Worm (Caenorhabditis elegans): ENCODE data around the gene C07H6.2.

C07H6.2 gene

DNA sequence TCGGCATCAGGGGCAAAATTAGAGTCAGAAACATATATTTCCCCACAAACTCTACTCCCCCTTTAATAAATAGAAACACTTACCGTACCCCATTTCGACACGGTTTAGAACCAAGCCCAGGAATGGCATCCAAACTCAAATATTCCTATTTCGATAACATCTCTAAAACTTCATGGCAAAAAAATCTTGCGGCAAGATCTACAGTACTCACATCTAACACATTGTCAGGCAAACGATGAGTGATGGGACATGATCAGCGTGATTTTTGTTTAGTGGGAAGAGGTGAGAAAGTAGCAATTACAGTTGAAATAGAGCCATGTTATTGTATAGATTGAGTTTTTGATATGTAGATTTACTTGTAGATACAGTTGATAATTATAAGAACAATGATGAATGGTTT is 30.2 kb downstream of the C07H6.2 start:
- no peak for TF ChIP-seq dao-5 (tag; optimal IDR thresholded peaks at IDR 0.05)
- TF ChIP-seq W03F9.2 (tag; optimal IDR thresholded peaks at IDR 0.05): no peak
- no peak for TF ChIP-seq him-1 (tag; optimal IDR thresholded peaks at IDR 0.05)

DNA sequence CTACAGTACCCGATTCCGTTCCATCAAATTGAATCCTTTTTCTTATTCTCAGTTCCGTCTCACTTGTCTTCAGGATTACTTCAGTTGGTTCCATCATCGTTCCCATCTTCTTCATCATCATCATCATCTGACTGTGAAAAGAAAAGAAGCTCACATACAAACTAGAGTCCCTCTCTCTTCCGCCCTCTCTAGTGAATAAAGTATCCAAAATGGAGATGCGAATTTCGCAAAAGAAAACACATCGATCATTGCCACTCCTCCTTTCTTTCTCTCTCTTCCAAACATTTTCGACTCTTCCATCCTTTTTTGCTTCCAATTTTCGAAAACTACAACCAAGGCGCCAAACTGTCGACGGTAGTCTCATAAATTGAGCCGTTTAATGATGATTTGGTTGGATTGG is 32.0 kb downstream of the C07H6.2 start:
- no peak for TF ChIP-seq dao-5 (tag; optimal IDR thresholded peaks at IDR 0.05)
- TF ChIP-seq him-1 (tag; optimal IDR thresholded peaks at IDR 0.05): no peak
- no peak for TF ChIP-seq W03F9.2 (tag; optimal IDR thresholded peaks at IDR 0.05)

DNA sequence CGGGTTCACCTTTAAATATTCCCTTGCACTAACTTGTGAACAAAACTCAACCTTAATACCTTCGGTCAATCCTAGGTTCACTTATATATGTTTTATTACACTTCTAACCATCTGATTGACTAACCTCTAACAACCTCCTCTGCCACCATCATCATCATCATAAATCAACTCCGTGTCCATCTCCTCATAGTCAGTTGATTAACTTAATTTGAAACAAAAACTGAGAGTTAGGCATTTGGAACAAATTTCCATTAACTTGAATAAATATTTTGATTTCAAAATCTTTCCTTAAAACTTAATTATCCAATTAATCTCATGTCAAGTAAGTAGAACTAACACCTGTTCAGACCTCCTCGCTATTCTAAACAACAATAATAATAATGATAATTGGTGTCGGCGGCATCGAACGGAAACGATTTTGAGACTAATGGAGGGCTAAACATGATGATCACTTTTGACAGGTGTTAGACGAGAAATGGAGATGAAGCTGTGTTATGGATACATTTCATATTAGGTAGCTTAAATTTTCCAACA is 33.0 kb downstream of the C07H6.2 start:
- no peak for TF ChIP-seq him-1 (tag; optimal IDR thresholded peaks at IDR 0.05)
- TF ChIP-seq dao-5 (tag; optimal IDR thresholded peaks at IDR 0.05): no peak
- TF ChIP-seq W03F9.2 (tag; optimal IDR thresholded peaks at IDR 0.05): no peak

DNA sequence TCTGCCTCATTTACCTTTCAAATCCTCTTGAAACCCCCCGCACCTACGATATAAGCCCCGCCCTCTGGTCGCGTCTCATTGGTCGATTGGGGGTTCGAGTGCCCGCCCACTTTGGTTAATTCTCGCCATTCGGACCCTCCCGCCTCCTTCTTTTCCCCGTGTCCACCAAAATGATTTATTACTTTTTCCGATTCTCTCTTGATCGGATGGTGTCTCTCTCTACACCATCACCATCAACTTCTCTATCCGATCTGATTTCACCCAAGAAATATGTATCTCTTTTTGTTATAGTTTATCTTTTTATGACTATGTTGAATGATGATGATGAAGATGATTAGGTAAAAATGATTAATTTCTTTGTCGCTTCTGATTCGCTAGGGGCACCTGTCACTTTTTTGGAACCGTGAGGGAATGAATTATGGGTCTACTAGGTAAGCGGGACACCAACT is 33.9 kb downstream of the C07H6.2 start:
- no peak for TF ChIP-seq dao-5 (tag; optimal IDR thresholded peaks at IDR 0.05)
- no peak for TF ChIP-seq W03F9.2 (tag; optimal IDR thresholded peaks at IDR 0.05)
- no peak for TF ChIP-seq him-1 (tag; optimal IDR thresholded peaks at IDR 0.05)

DNA sequence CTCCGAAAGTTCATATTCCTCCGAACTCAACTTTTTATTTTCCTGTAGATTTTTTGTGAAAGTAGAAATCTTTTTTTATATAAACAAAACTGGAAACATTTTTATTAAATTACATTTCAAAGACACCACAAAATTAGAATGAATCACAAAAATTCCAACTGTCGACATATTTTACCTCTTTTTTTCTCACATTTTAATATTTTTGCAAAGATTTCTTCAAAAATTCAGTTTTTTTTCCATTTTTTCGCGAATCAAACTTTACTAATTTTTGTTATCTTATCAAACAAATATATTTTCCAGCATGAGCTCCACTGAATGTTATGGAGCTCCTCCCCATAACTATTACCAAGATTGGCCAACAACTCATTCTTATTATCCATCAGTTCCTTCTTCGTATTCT is 34.6 kb downstream of the C07H6.2 start, which contains the start of gene ceh-13:
Gene ceh-13 (plus strand): TSS at position 301 of the 400 bp plus-strand sequence.
- no peak for TF ChIP-seq him-1 (tag; optimal IDR thresholded peaks at IDR 0.05)
- TF ChIP-seq W03F9.2 (tag; optimal IDR thresholded peaks at IDR 0.05): no peak
- no peak for TF ChIP-seq dao-5 (tag; optimal IDR thresholded peaks at IDR 0.05)

DNA sequence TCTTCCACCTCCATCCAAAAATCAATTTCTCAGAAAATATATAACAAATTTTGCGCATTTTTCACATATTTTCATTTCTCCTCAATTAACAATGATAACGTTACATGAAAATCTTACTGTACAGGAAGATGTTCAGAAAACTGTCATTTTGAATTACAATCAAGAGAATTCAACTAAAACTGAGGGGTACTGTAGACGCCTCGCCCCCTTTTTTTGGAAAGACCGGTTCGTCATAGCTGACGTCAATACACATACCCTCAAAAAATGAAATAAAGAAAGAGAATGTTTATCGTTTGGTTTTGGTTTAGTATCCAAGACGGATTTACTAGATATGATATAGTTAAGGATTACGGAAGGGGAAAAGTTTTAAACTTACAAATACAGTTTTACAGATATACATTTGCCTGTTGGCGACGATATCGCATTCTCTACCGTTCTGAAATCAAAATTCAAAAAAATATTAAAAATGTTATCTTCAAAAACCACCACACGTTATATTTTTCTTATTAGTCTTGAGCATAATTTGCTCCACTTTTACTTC is 37.2 kb downstream of the C07H6.2 start:
- no peak for TF ChIP-seq him-1 (tag; optimal IDR thresholded peaks at IDR 0.05)
- TF ChIP-seq dao-5 (tag; optimal IDR thresholded peaks at IDR 0.05): no peak
- no peak for TF ChIP-seq W03F9.2 (tag; optimal IDR thresholded peaks at IDR 0.05)

DNA sequence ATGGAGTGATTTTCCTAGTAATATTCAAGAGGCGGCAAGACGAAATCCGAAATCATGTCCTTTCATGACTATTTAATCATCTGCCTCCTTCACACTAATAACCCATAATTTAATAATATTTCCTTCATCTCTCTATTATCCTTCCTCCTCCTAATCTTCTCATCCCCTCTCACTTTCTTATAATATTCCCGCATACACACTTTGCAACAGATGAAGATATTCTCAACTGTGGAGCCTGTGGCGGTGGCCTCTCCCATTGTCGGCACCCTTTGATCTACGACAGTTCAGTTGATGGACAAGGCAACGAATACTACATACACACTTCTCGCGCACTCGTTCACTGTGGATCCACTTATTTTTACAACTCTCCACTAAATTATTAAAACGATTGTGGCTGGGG is 37.8 kb downstream of the C07H6.2 start:
- TF ChIP-seq him-1 (tag; optimal IDR thresholded peaks at IDR 0.05) (no peak), W03F9.2 (tag; optimal IDR thresholded peaks at IDR 0.05) (no peak), dao-5 (tag; optimal IDR thresholded peaks at IDR 0.05) (no peak)

DNA sequence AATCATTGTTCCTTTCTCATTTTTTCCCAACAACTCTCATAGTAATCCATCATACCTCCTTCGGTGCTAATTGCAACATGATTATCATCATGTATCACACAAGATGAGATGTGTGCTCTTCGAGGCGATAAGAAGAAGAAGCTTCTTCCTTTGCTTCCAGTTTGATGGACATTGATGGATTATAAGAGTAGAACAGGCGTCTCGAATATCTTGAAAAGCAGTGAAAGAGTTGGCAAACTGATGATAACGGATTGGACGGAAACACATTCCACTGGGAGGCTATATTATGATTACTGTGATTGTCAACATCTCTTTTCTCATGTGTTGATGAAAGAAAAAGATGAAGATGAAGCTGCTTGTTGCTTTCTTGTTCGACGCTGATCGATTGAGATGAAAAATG is 39.1 kb downstream of the C07H6.2 start:
- TF ChIP-seq dao-5 (tag; optimal IDR thresholded peaks at IDR 0.05) (no peak), W03F9.2 (tag; optimal IDR thresholded peaks at IDR 0.05) (no peak), him-1 (tag; optimal IDR thresholded peaks at IDR 0.05) (no peak)

DNA sequence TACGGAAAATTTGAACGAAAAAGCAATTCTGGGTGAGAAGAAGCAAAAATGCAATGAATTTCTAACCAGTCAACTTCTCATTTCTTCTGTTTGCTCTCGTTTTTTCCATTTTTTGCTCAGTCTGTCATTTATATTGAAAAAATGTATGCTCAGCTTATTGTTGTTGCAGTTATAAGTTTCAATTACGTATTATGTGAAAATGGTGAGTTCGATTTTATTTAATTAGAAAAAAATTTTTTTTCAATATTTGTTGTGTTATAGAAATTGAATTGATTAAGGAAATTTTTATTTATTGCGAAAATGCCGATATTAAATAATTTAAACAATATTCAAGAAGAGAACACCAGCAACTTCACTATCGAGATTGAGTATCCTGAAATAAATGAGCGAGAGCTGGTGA is 41.1 kb downstream of the C07H6.2 start, which contains the start of gene lgc-12:
Gene lgc-12 (plus strand): TSS at position 301 of the 400 bp plus-strand sequence.
- TF ChIP-seq W03F9.2 (tag; optimal IDR thresholded peaks at IDR 0.05): no peak
- no peak for TF ChIP-seq him-1 (tag; optimal IDR thresholded peaks at IDR 0.05)
- no peak for TF ChIP-seq dao-5 (tag; optimal IDR thresholded peaks at IDR 0.05)

DNA sequence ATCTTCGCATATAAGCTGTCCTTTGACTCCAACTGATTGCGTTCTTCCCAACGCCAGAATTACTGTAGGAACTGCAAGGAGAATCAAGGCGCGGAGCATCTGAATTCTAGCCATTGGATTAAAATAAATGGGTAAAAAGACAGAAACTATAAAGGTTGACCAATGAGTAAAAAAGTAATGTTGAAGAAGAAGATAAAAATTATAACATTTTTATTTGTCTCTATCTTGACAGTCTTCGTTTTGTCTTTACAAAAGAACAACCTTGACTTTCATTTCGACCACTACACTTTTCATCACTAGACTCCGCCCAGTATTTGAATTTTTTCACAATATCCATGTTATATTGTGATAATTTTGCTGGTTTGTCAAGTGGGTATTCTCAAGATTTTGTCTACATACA is 44.4 kb downstream of the C07H6.2 start, which contains the start of gene ttr-8:
Gene ttr-8 (minus strand): TSS at position 101 of the 400 bp plus-strand sequence.
- TF ChIP-seq W03F9.2 (tag; optimal IDR thresholded peaks at IDR 0.05) (no peak), him-1 (tag; optimal IDR thresholded peaks at IDR 0.05) (no peak), dao-5 (tag; optimal IDR thresholded peaks at IDR 0.05) (no peak)

DNA sequence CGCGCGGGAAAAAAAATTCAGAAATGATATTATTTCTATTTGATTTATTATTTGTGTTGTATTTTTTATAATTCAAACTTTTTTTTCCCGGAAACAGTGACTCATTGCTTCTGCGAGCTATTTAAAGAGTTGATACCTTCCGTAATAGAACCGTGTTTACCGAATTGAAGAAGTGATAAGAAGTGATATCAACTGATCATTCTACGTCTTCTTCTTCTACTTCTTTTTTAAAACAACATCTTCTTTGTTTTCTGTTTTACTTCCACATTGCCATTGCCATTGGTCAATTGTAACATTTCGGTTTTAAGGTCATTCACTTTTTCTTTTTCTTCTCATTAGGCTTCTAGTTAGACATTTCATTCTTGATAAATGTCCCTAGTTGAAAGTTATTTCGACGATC is 45.3 kb downstream of the C07H6.2 start, which contains the start of gene ttr-32:
Gene ttr-32 (plus strand): TSS at position 314 of the 400 bp plus-strand sequence.
- no peak for TF ChIP-seq dao-5 (tag; optimal IDR thresholded peaks at IDR 0.05)
- TF ChIP-seq him-1 (tag; optimal IDR thresholded peaks at IDR 0.05): no peak
- TF ChIP-seq W03F9.2 (tag; optimal IDR thresholded peaks at IDR 0.05): no peak

DNA sequence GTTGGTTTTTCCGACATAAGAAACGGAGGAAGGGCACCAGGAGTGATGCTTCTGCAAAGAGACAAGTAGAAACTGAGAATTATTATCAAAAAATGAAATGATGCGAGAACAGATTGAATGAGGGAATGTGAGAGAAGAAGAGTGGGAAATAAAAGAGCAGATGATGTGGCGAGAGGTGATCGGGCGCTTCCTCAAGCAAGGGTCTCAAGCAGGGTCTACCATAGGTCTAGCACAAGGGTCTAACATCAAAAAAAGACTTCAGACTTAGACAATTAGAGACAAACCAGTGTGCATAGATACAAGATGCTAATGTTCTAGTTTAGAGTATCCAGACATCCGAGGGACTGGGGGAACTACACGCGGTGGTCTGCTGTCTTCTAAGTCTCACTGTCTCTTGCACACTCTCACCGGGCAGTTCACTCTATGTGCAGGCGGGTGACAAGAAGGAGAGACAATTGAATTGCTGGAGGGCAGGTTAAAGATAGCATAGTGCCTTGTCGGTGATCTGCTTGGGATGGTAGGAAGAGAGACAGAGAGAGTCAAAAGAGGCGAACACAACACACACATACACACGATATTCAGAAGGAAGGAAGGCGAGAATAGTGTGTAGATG is 49.4 kb downstream of the C07H6.2 start, which contains the start of gene R13A5.7:
Gene R13A5.7 (minus strand): TSS at position 51 of the 613 bp plus-strand sequence.
- no peak for TF ChIP-seq dao-5 (tag; optimal IDR thresholded peaks at IDR 0.05)
- peak; percentile 78 for TF ChIP-seq him-1 (tag; optimal IDR thresholded peaks at IDR 0.05)
- peak; percentile 66 for TF ChIP-seq W03F9.2 (tag; optimal IDR thresholded peaks at IDR 0.05)
